Fruit fly (Drosophila melanogaster) whole organism, embryonic: ENCODE data around the gene CG18596.

Experiments
- ATbp ChIP-seq: fragments of 200-800 bp; sonication (Bioruptor generic); optimal IDR thresholded peaks from 2 replicates; lab custom pipeline; 2017; ENCODE audit warnings: missing biosample characterization, mild to moderate bottlenecking, missing genetic modification characterization, missing genetic modification reagents
- CG10462 ChIP-seq: fragments of 200-800 bp; sonication (Bioruptor generic); optimal IDR thresholded peaks from 2 replicates; lab custom pipeline; 2016; ENCODE audit warnings: missing biosample characterization, missing genetic modification characterization
- CG10979 ChIP-seq: fragments of 200-800 bp; sonication (Bioruptor generic); optimal IDR thresholded peaks from 2 replicates; lab custom pipeline; 2018; ENCODE audit warnings: missing biosample characterization, mild to moderate bottlenecking, missing genetic modification characterization, moderate library complexity
- CG13296 ChIP-seq: fragments of 200-800 bp; sonication (Bioruptor generic); optimal IDR thresholded peaks from 3 replicates; lab custom pipeline; 2018; ENCODE audit warnings: missing biosample characterization, mild to moderate bottlenecking, missing genetic modification characterization
- CG14014 ChIP-seq: fragments of 200-800 bp; sonication (Bioruptor generic); IDR thresholded peaks from 2 replicates; pipeline ENCODE4 v1.3.6; 2022; ENCODE audit warnings: missing biosample characterization, missing genetic modification characterization
- CG15269 ChIP-seq: fragments of 200-800 bp; sonication (Bioruptor generic); optimal IDR thresholded peaks from 2 replicates; lab custom pipeline; 2018; ENCODE audit warnings: missing biosample characterization, mild to moderate bottlenecking, missing genetic modification characterization, moderate library complexity
- CG15514 ChIP-seq: fragments of 200-800 bp; sonication (Bioruptor generic); optimal IDR thresholded peaks from 3 replicates; lab custom pipeline; 2017; ENCODE audit warnings: missing biosample characterization, missing genetic modification characterization, mild to moderate bottlenecking, moderate library complexity, missing genetic modification reagents
- CG1602 ChIP-seq: fragments of 200-800 bp; sonication (Bioruptor generic); optimal IDR thresholded peaks from 3 replicates; lab custom pipeline; 2016; ENCODE audit warnings: missing biosample characterization, missing genetic modification characterization
- CG16863 ChIP-seq: fragments of 200-800 bp; sonication (Bioruptor generic); optimal IDR thresholded peaks from 3 replicates; lab custom pipeline; 2016; ENCODE audit warnings: missing biosample characterization, missing genetic modification characterization
- CG18764 ChIP-seq: fragments of 200-800 bp; sonication (Bioruptor generic); optimal IDR thresholded peaks from 3 replicates; lab custom pipeline; 2016; ENCODE audit warnings: missing biosample characterization, missing genetic modification characterization
- CG2202 ChIP-seq: fragments of 200-800 bp; sonication (Bioruptor generic); optimal IDR thresholded peaks from 2 replicates; lab custom pipeline; 2018; ENCODE audit warnings: missing biosample characterization, mild to moderate bottlenecking, missing genetic modification characterization
- CG4282 ChIP-seq: fragments of 200-800 bp; sonication (Bioruptor generic); optimal IDR thresholded peaks from 2 replicates; lab custom pipeline; 2016; ENCODE audit warnings: missing biosample characterization, missing genetic modification characterization
- CG5953 ChIP-seq: fragments of 200-800 bp; sonication (Bioruptor generic); IDR thresholded peaks from 2 replicates; pipeline ENCODE4 v1.3.6; 2022; ENCODE audit warnings: missing biosample characterization, missing genetic modification characterization
- CG7786 ChIP-seq: fragments of 200-800 bp; sonication (Bioruptor generic); optimal IDR thresholded peaks from 2 replicates; lab custom pipeline; 2016; ENCODE audit warnings: missing biosample characterization, missing genetic modification characterization
- CoRest ChIP-seq: fragments of 200-800 bp; sonication (Bioruptor generic); optimal IDR thresholded peaks from 3 replicates; lab custom pipeline; 2018; ENCODE audit warnings: missing biosample characterization, mild to moderate bottlenecking, missing genetic modification characterization, moderate library complexity
- CrebB ChIP-seq: fragments of 200-800 bp; sonication (Bioruptor generic); optimal IDR thresholded peaks from 3 replicates; lab custom pipeline; 2018; ENCODE audit warnings: missing biosample characterization, mild to moderate bottlenecking, missing genetic modification characterization
- Dfd ChIP-seq, 2 experiments: fragments of >200 bp; optimal IDR thresholded peaks; 2 replicates each; lab custom pipeline; 2017; ENCODE audit warnings: missing biosample characterization in 2 of 2, missing genetic modification characterization in 2 of 2
- Fer2 ChIP-seq: fragments of 200-800 bp; sonication (Bioruptor generic); optimal IDR thresholded peaks from 2 replicates; lab custom pipeline; 2018; ENCODE audit warnings: missing biosample characterization, mild to moderate bottlenecking, missing genetic modification characterization, moderate library complexity
- GATAe ChIP-seq: fragments of 200-800 bp; sonication (Bioruptor generic); conservative IDR thresholded peaks from 2 replicates; pipeline ENCODE4 v1.3.6; 2022; ENCODE audit warnings: missing biosample characterization, missing genetic modification characterization
- HLHmδ ChIP-seq: fragments of 200-800 bp; sonication (Bioruptor generic); optimal IDR thresholded peaks from 2 replicates; lab custom pipeline; 2018; ENCODE audit warnings: missing biosample characterization, mild to moderate bottlenecking, missing genetic modification characterization, moderate library complexity
- HmgD ChIP-seq: fragments of 200-800 bp; sonication (Bioruptor generic); optimal IDR thresholded peaks from 3 replicates; lab custom pipeline; 2016; ENCODE audit warnings: missing biosample characterization, missing genetic modification characterization
- Hsf ChIP-seq: fragments of 200-800 bp; sonication (Bioruptor generic); optimal IDR thresholded peaks from 3 replicates; lab custom pipeline; 2016; ENCODE audit warnings: missing biosample characterization, missing genetic modification characterization
- MTF-1 ChIP-seq: fragments of 200-800 bp; sonication (Bioruptor generic); optimal IDR thresholded peaks from 2 replicates; lab custom pipeline; 2018; ENCODE audit warnings: missing biosample characterization, mild to moderate bottlenecking, missing genetic modification characterization, borderline replicate concordance
- Mes4 ChIP-seq: fragments of 200-800 bp; sonication (Bioruptor generic); optimal IDR thresholded peaks from 2 replicates; lab custom pipeline; 2016; ENCODE audit warnings: missing biosample characterization, missing genetic modification characterization
- Opbp ChIP-seq: fragments of 200-800 bp; sonication (Bioruptor generic); IDR thresholded peaks from 3 replicates; pipeline ENCODE4 v1.3.6; 2022; ENCODE audit warnings: missing biosample characterization, missing genetic modification characterization; ENCODE audit not compliant: partially characterized antibody
- Optix ChIP-seq: fragments of 200-800 bp; sonication (Bioruptor generic); IDR thresholded peaks from 3 replicates; pipeline ENCODE4 v1.3.6; 2022; ENCODE audit warnings: missing biosample characterization, missing genetic modification characterization
- TFAM ChIP-seq: fragments of 200-800 bp; sonication (Bioruptor generic); optimal IDR thresholded peaks from 2 replicates; lab custom pipeline; 2017; ENCODE audit warnings: missing biosample characterization, missing genetic modification characterization, inconsistent platforms
- Xbp1 ChIP-seq: fragments of 200-800 bp; sonication (Bioruptor generic); optimal IDR thresholded peaks from 3 replicates; lab custom pipeline; 2016; ENCODE audit warnings: missing biosample characterization, mild to moderate bottlenecking, missing genetic modification characterization
- ap ChIP-seq: fragments of 200-800 bp; sonication (Bioruptor generic); IDR thresholded peaks from 2 replicates; pipeline ENCODE4 v1.3.6; 2022; ENCODE audit warnings: missing biosample characterization, missing genetic modification characterization
- ase ChIP-seq: fragments of 200-800 bp; sonication (Bioruptor generic); IDR thresholded peaks from 3 replicates; pipeline ENCODE4 v1.3.6; 2022; ENCODE audit warnings: missing biosample characterization, missing genetic modification characterization
- ato ChIP-seq: fragments of 200-800 bp; sonication (Bioruptor generic); IDR thresholded peaks from 2 replicates; pipeline ENCODE4 v1.3.6; 2022; ENCODE audit warnings: missing biosample characterization, missing genetic modification characterization; ENCODE audit not compliant: partially characterized antibody
- bbx ChIP-seq: fragments of 200-800 bp; sonication (Bioruptor generic); IDR thresholded peaks from 2 replicates; pipeline ENCODE4 v1.3.6; 2022; ENCODE audit warnings: missing biosample characterization, missing genetic modification characterization; ENCODE audit not compliant: partially characterized antibody
- bcd ChIP-seq: fragments of 200-800 bp; sonication (Bioruptor generic); optimal IDR thresholded peaks from 2 replicates; lab custom pipeline; 2017; ENCODE audit warnings: missing biosample characterization, mild to moderate bottlenecking, missing genetic modification characterization
- disco-r ChIP-seq: fragments of 200-800 bp; sonication (Bioruptor generic); optimal IDR thresholded peaks from 2 replicates; lab custom pipeline; 2016; ENCODE audit warnings: missing biosample characterization, missing genetic modification characterization
- dm ChIP-seq: fragments of 200-800 bp; sonication (Bioruptor generic); optimal IDR thresholded peaks from 3 replicates; lab custom pipeline; 2016; ENCODE audit warnings: missing biosample characterization, missing genetic modification characterization
- emc ChIP-seq: fragments of 200-800 bp; sonication (Bioruptor generic); optimal IDR thresholded peaks from 2 replicates; lab custom pipeline; 2016; ENCODE audit warnings: missing biosample characterization, missing genetic modification characterization
- eyg ChIP-seq: fragments of 200-800 bp; sonication (Bioruptor generic); optimal IDR thresholded peaks from 3 replicates; lab custom pipeline; 2016; ENCODE audit warnings: missing biosample characterization, missing genetic modification characterization
- fd3F ChIP-seq: fragments of 200-800 bp; sonication (Bioruptor generic); optimal IDR thresholded peaks from 2 replicates; lab custom pipeline; 2018; ENCODE audit warnings: missing biosample characterization, mild to moderate bottlenecking, missing genetic modification characterization, moderate library complexity
- fd64A ChIP-seq: fragments of 200-800 bp; sonication (Bioruptor generic); optimal IDR thresholded peaks from 3 replicates; lab custom pipeline; 2018; ENCODE audit warnings: missing biosample characterization, mild to moderate bottlenecking, missing genetic modification characterization
- insv ChIP-seq, 2 experiments: fragments of 200-800 bp; sonication (Bioruptor generic); optimal IDR thresholded peaks; 3 replicates each; lab custom pipeline; 2016 to 2018; ENCODE audit warnings: missing biosample characterization in 2 of 2, missing genetic modification characterization in 2 of 2
- maf-S ChIP-seq: fragments of 200-800 bp; sonication (Bioruptor generic); optimal IDR thresholded peaks from 2 replicates; lab custom pipeline; 2016; ENCODE audit warnings: missing biosample characterization, missing genetic modification characterization
- mld ChIP-seq: fragments of 200-800 bp; sonication (Bioruptor generic); IDR thresholded peaks from 3 replicates; pipeline ENCODE4 v1.3.6; 2022; ENCODE audit warnings: missing biosample characterization, missing genetic modification characterization; ENCODE audit not compliant: partially characterized antibody
- p53 ChIP-seq: fragments of 200-800 bp; sonication (Bioruptor generic); optimal IDR thresholded peaks from 2 replicates; lab custom pipeline; 2016; ENCODE audit warnings: missing biosample characterization, missing genetic modification characterization
- phol ChIP-seq: fragments of 200-800 bp; sonication (Bioruptor generic); optimal IDR thresholded peaks from 3 replicates; lab custom pipeline; 2018; ENCODE audit warnings: missing biosample characterization, mild to moderate bottlenecking, missing genetic modification characterization, moderate library complexity
- pita ChIP-seq: fragments of 200-800 bp; sonication (Bioruptor generic); optimal IDR thresholded peaks from 2 replicates; lab custom pipeline; 2017; ENCODE audit warnings: missing biosample characterization, mild to moderate bottlenecking, missing genetic modification characterization
- sima ChIP-seq: fragments of 200-800 bp; sonication (Bioruptor generic); optimal IDR thresholded peaks from 2 replicates; lab custom pipeline; 2016; ENCODE audit warnings: missing biosample characterization, missing genetic modification characterization
- sr ChIP-seq: fragments of 200-800 bp; sonication (Bioruptor generic); IDR thresholded peaks from 3 replicates; pipeline ENCODE4 v1.3.6; 2022; ENCODE audit warnings: missing biosample characterization, missing genetic modification characterization
- wor ChIP-seq: fragments of 200-800 bp; sonication (Bioruptor generic); IDR thresholded peaks from 2 replicates; pipeline ENCODE4 v1.3.6; 2022; ENCODE audit warnings: missing biosample characterization, missing genetic modification characterization
- zf30C ChIP-seq: fragments of 200-800 bp; sonication (Bioruptor generic); optimal IDR thresholded peaks from 3 replicates; lab custom pipeline; 2018; ENCODE audit warnings: missing biosample characterization, mild to moderate bottlenecking, missing genetic modification characterization

The CG18596 gene

DNA sequence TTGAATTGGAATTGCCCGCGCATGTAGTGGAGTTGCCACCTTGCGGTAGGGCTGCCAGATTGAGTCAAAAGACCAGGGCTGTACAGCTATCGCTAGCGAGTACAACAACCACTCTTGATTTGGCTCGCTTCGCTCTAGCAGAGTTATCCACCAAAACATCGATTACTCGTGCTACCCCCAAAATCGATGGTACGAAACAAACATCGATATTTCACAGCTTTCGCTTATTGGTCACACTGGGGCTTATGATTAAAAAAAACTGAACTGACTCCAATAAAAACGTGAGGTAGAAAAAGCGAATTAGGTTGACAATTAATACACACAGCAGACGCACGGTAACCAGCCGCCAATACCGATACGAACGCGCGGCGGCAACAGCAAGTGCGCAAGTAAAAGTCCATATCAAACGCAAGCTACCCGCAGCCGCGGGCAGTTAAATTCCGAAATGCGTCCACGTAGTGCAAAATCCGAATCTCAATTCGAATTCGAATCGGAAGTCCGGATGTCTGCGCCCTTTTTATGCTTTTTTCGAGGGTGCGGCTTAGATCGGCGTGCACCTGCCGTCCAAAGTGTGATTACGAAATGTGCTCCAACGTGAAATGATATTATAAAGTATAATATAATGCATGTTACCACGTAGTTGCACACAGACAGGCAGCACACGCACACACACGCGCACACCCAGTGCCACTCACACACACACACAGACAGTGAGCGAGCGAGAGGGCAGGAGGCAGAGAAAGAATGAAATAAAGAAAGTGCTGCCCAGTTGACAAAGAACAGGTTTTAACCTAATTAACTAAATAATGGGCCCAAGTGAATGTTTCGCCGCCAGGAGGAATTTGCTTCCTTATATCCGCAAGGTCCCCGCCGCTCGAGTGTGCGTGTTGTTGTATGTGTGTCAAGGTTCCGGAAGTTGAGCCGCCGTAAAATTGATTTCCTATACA lies 19.0 kb upstream of the CG18596 start, which contains the start of gene Sar1 (continued):
- TF ChIP-seq Opbp (GFP tag; lab: Robert Waterston, UW) (peak; percentile 97), CG4282 (peak; percentile 19), fd3F (GFP tag; lab: Kevin White, UChicago) (no peak), CG7786 (peak; percentile 52), CG10979 (tag; lab: Kevin White, UChicago) (no peak), Xbp1 (GFP tag; lab: Kevin White, UChicago) (peak; percentile 46), bbx (peak; percentile 96), CG18764 (no peak), HmgD (GFP tag; lab: Kevin White, UChicago) (peak; percentile 88), MTF-1 (no peak), TFAM (GFP tag; lab: Kevin White, UChicago) (no peak), zf30C (GFP tag; lab: Kevin White, UChicago) (no peak), sr (GFP tag; lab: Robert Waterston, UW) (no peak), Hsf (GFP tag; lab: Kevin White, UChicago) (peak; percentile 29), emc (GFP tag; lab: Kevin White, UChicago) (peak; percentile 15), GATAe (no peak), wor (GFP tag; lab: Robert Waterston, UW) (no peak), mld (GFP tag; lab: Robert Waterston, UW) (peak; percentile 72; the same call in 2 of the 3 replicates), ato (GFP tag; lab: Robert Waterston, UW) (peak; percentile 88), disco-r (GFP tag; lab: Kevin White, UChicago) (peak; percentile 26), Dfd (GFP tag; optimal IDR thresholded peaks at IDR 0.05; lab: Kevin White, UChicago) (peak in 1 of 2 experiments; percentile 16), phol (tag; lab: Kevin White, UChicago) (peak; percentile 73), CG2202 (tag; lab: Kevin White, UChicago) (peak; percentile 12), CG15514 (GFP tag; lab: Kevin White, UChicago) (peak; percentile 96), CG16863 (GFP tag; lab: Kevin White, UChicago) (no peak), maf-S (GFP tag; lab: Kevin White, UChicago) (no peak), ap (GFP tag; lab: Robert Waterston, UW) (no peak), Optix (no peak), CG13296 (GFP tag; lab: Kevin White, UChicago) (no peak), eyg (GFP tag; lab: Kevin White, UChicago) (no peak), ase (no peak), sima (GFP tag; lab: Kevin White, UChicago) (no peak), CG15269 (no peak), bcd (GFP tag; lab: Kevin White, UChicago) (peak; percentile 29), CoRest (tag; lab: Kevin White, UChicago) (peak; percentile 65), Mes4 (GFP tag; lab: Kevin White, UChicago) (peak; percentile 26), CG10462 (GFP tag; lab: Kevin White, UChicago) (no peak), HLHmδ (GFP tag; lab: Kevin White, UChicago) (no peak), pita (peak; percentile 97), CrebB (tag; lab: Kevin White, UChicago) (peak; percentile 22), Fer2 (tag; lab: Kevin White, UChicago) (no peak), ATbp (GFP tag; lab: Kevin White, UChicago) (no peak), CG1602 (GFP tag; lab: Kevin White, UChicago) (peak; percentile 12), CG5953 (no peak), insv (GFP tag; optimal IDR thresholded peaks at IDR 0.05; lab: Kevin White, UChicago) (peak in 1 of 2 experiments; percentile 85), fd64A (GFP tag; lab: Kevin White, UChicago) (no peak), CG14014 (GFP tag; lab: Robert Waterston, UW) (no peak), dm (GFP tag; lab: Kevin White, UChicago) (peak; percentile 59), p53 (peak; percentile 74)
